Worm (Caenorhabditis elegans) whole organism, L1 larva: ENCODE measurements around the gene ifas-1.

Source experiments
- C04F5.9 ChIP-seq: sonication (generic microtip); optimal IDR thresholded peaks from 2 replicates; lab custom pipeline; 2016; ENCODE audit warnings: missing genetic modification characterization, missing compliant biosample characterization
- C34B4.2 ChIP-seq: sonication (generic microtip); optimal IDR thresholded peaks from 2 replicates; lab custom pipeline; 2017; ENCODE audit warnings: mild to moderate bottlenecking, missing genetic modification characterization, missing compliant biosample characterization
- F16B12.6 ChIP-seq: fragments of 150-350 bp; optimal IDR thresholded peaks from 2 replicates; lab custom pipeline; 2014; ENCODE audit warnings: missing biosample characterization, missing genetic modification characterization
- Y116A8C.19 ChIP-seq: sonication (generic microtip); optimal IDR thresholded peaks from 2 replicates; lab custom pipeline; 2016; ENCODE audit warnings: missing compliant biosample characterization, missing genetic modification characterization, borderline replicate concordance
- aha-1 ChIP-seq: fragments of 150-350 bp; optimal IDR thresholded peaks from 2 replicates; lab custom pipeline; 2014; ENCODE audit warnings: missing biosample characterization, missing genetic modification characterization
- ceh-63 ChIP-seq: fragments of 200-800 bp; sonication (Bioruptor generic); optimal IDR thresholded peaks from 2 replicates; lab custom pipeline; 2018; ENCODE audit warnings: mild to moderate bottlenecking, missing genetic modification characterization, missing compliant biosample characterization
- ceh-8 ChIP-seq: fragments of 200-800 bp; sonication (Bioruptor generic); optimal IDR thresholded peaks from 2 replicates; lab custom pipeline; 2018; ENCODE audit warnings: mild to moderate bottlenecking, missing genetic modification characterization, moderate library complexity, missing compliant biosample characterization
- ceh-88 ChIP-seq: fragments of 200-800 bp; sonication (Bioruptor generic); IDR thresholded peaks from 2 replicates; pipeline ENCODE4 v1.3.6; 2022; ENCODE audit warnings: missing genetic modification characterization, missing compliant biosample characterization
- dsc-1 ChIP-seq: sonication (generic microtip); optimal IDR thresholded peaks from 2 replicates; lab custom pipeline; 2016; ENCODE audit warnings: mild to moderate bottlenecking, missing genetic modification characterization, missing compliant biosample characterization
- efl-1 ChIP-seq, 4 experiments: fragments of 150-350 bp; optimal IDR thresholded peaks in 3 of 4; peaks in 1 of 4; 1 replicate in 1 of 4; 2 replicates in 3 of 4; lab custom pipeline; 2014; ENCODE audit warnings: missing biosample characterization in 2 of 4, missing genetic modification characterization in 2 of 4, missing genetic modification reagents in 2 of 4
- egl-27 ChIP-seq, 2 experiments: fragments of 150-350 bp in 1 of 2; sonication (generic microtip); optimal IDR thresholded peaks; 3 replicates each; lab custom pipeline; 2017 to 2018; ENCODE audit warnings: missing biosample characterization in 2 of 2, missing genetic modification characterization in 2 of 2, missing genetic modification reagents in 2 of 2
- ets-5 ChIP-seq: fragments of 200-800 bp; sonication (Bioruptor generic); IDR thresholded peaks from 2 replicates; pipeline ENCODE4 v1.3.6; 2022; ENCODE audit warnings: missing genetic modification characterization, missing compliant biosample characterization
- fkh-10 ChIP-seq: sonication (generic microtip); optimal IDR thresholded peaks from 2 replicates; lab custom pipeline; 2017; ENCODE audit warnings: missing biosample characterization, missing genetic modification reagents, missing genetic modification characterization
- fkh-4 ChIP-seq: sonication (generic microtip); optimal IDR thresholded peaks from 2 replicates; lab custom pipeline; 2016; ENCODE audit warnings: missing compliant biosample characterization, missing genetic modification characterization, borderline replicate concordance
- fos-1 ChIP-seq: fragments of 150-350 bp; optimal IDR thresholded peaks from 2 replicates; lab custom pipeline; 2014; ENCODE audit warnings: missing biosample characterization, missing genetic modification characterization
- hpl-2 ChIP-seq: fragments of 150-350 bp; optimal IDR thresholded peaks from 2 replicates; lab custom pipeline; 2014; ENCODE audit warnings: missing biosample characterization, missing genetic modification reagents, missing genetic modification characterization
- isw-1 ChIP-seq: fragments of 200-800 bp; sonication (Bioruptor generic); IDR thresholded peaks from 2 replicates; pipeline ENCODE4 v1.3.6; 2022; ENCODE audit warnings: missing genetic modification characterization, missing compliant biosample characterization
- lin-14 ChIP-seq: fragments of 200-800 bp; sonication (Bioruptor generic); optimal IDR thresholded peaks from 2 replicates; lab custom pipeline; 2018; ENCODE audit warnings: mild to moderate bottlenecking, missing genetic modification characterization, moderate library complexity, missing compliant biosample characterization
- lin-15B ChIP-seq: fragments of 150-350 bp; sonication (generic microtip); optimal IDR thresholded peaks from 3 replicates; lab custom pipeline; 2014; ENCODE audit warnings: missing biosample characterization, missing genetic modification characterization
- lin-39 ChIP-seq: fragments of 150-350 bp; optimal IDR thresholded peaks from 2 replicates; lab custom pipeline; 2014; ENCODE audit warnings: missing biosample characterization, missing genetic modification reagents, missing genetic modification characterization
- lir-3 ChIP-seq: sonication (generic microtip); optimal IDR thresholded peaks from 2 replicates; lab custom pipeline; 2016; ENCODE audit warnings: mild to moderate bottlenecking, missing genetic modification characterization, moderate library complexity, missing compliant biosample characterization; ENCODE audit not compliant: poor library complexity
- lsy-2 ChIP-seq, 2 experiments: fragments of 150-350 bp; optimal IDR thresholded peaks; 2 replicates each; lab custom pipeline; 2014; ENCODE audit warnings: missing biosample characterization in 2 of 2, missing genetic modification characterization in 2 of 2
- mab-9 ChIP-seq: fragments of 200-800 bp; sonication (Bioruptor generic); IDR thresholded peaks from 2 replicates; pipeline ENCODE4 v1.3.6; 2022; ENCODE audit warnings: missing genetic modification reagents, missing genetic modification characterization, missing compliant biosample characterization
- mdl-1 ChIP-seq, 2 experiments: fragments of 150-350 bp; optimal IDR thresholded peaks; 2 replicates each; lab custom pipeline; 2014 to 2017; ENCODE audit warnings: missing biosample characterization in 2 of 2, missing genetic modification characterization in 2 of 2, inconsistent platforms in 1 of 2
- nhr-12 ChIP-seq: sonication (generic microtip); optimal IDR thresholded peaks from 2 replicates; lab custom pipeline; 2017; ENCODE audit warnings: missing biosample characterization, missing genetic modification characterization
- nhr-20 ChIP-seq: sonication (generic microtip); optimal IDR thresholded peaks from 2 replicates; lab custom pipeline; 2016; ENCODE audit warnings: mild to moderate bottlenecking, missing genetic modification characterization, missing compliant biosample characterization
- nhr-237 ChIP-seq: fragments of 150-350 bp; optimal IDR thresholded peaks from 2 replicates; lab custom pipeline; 2014; ENCODE audit warnings: missing biosample characterization, missing genetic modification characterization
- nhr-47 ChIP-seq: sonication (generic microtip); optimal IDR thresholded peaks from 2 replicates; lab custom pipeline; 2016; ENCODE audit warnings: mild to moderate bottlenecking, missing genetic modification characterization, moderate library complexity, missing compliant biosample characterization
- nhr-71 ChIP-seq: sonication (generic microtip); optimal IDR thresholded peaks from 2 replicates; lab custom pipeline; 2016; ENCODE audit warnings: mild to moderate bottlenecking, missing genetic modification characterization, moderate library complexity, missing compliant biosample characterization
- nhr-76 ChIP-seq: sonication (generic microtip); optimal IDR thresholded peaks from 2 replicates; lab custom pipeline; 2017; ENCODE audit warnings: missing biosample characterization, missing genetic modification characterization
- nhr-84 ChIP-seq: sonication (generic microtip); optimal IDR thresholded peaks from 2 replicates; lab custom pipeline; 2017; ENCODE audit warnings: missing biosample characterization, missing genetic modification characterization
- pax-3 ChIP-seq: fragments of 200-800 bp; sonication (Bioruptor generic); optimal IDR thresholded peaks from 2 replicates; lab custom pipeline; 2018; ENCODE audit warnings: mild to moderate bottlenecking, missing genetic modification characterization, moderate library complexity, missing compliant biosample characterization
- pqm-1 ChIP-seq: sonication (generic microtip); optimal IDR thresholded peaks from 3 replicates; lab custom pipeline; 2017; ENCODE audit warnings: missing biosample characterization, missing genetic modification characterization
- snpc-4 ChIP-seq: fragments of 150-350 bp; optimal IDR thresholded peaks from 2 replicates; lab custom pipeline; 2014; ENCODE audit warnings: missing biosample characterization, missing genetic modification characterization
- sptf-1 ChIP-seq: fragments of 150-350 bp; optimal IDR thresholded peaks from 2 replicates; lab custom pipeline; 2014; ENCODE audit warnings: missing biosample characterization, missing genetic modification characterization
- sup-37 ChIP-seq: fragments of 200-800 bp; sonication (Bioruptor generic); optimal IDR thresholded peaks from 2 replicates; lab custom pipeline; 2018; ENCODE audit warnings: mild to moderate bottlenecking, missing genetic modification characterization, missing compliant biosample characterization
- swsn-7 ChIP-seq: sonication (generic microtip); optimal IDR thresholded peaks from 2 replicates; lab custom pipeline; 2016; ENCODE audit warnings: missing genetic modification characterization, missing compliant biosample characterization
- tlp-1 ChIP-seq: fragments of 150-350 bp; optimal IDR thresholded peaks from 2 replicates; lab custom pipeline; 2014; ENCODE audit warnings: missing biosample characterization, missing genetic modification characterization
- unc-30 ChIP-seq: sonication (generic microtip); optimal IDR thresholded peaks from 2 replicates; lab custom pipeline; 2017; ENCODE audit warnings: missing biosample characterization, missing genetic modification characterization
- unc-62 ChIP-seq: fragments of 150-350 bp; optimal IDR thresholded peaks from 2 replicates; lab custom pipeline; 2014; ENCODE audit warnings: missing biosample characterization, missing genetic modification reagents, missing genetic modification characterization
- vab-15 ChIP-seq: sonication (generic microtip); optimal IDR thresholded peaks from 2 replicates; lab custom pipeline; 2017; ENCODE audit warnings: missing genotype, mild to moderate bottlenecking, missing genetic modification characterization, missing compliant biosample characterization

Gene ifas-1

DNA sequence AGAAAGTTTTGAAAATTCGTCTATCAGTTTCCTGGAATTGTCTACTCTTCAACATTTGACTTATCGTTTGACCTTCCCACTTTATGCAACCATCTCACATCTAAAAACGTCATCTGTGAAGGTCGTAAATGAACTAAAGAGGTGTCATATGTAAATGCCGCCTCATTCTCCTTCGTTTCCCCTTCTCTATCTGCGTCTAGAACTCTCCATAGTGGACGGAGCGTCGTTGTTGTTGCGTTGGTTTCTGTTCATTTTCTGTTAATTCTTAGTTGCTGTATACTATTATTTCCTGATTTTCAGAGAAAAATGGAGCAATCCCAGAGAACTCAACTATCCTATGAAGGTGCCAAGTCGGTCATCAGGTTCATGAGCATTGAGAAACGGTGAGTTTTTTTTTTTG lies 28.4 kb upstream of the ifas-1 start, which contains the start of gene fbxc-52:
TSS of gene fbxc-52 (plus strand) at position 301 of the 400 bp plus-strand sequence.
- TF ChIP-seq vab-15 (tag; lab: Kevin White, UChicago) (no peak), nhr-71 (no peak), pax-3 (tag; lab: Kevin White, UChicago) (no peak), C04F5.9 (tag; lab: Kevin White, UChicago) (no peak), nhr-12 (tag; lab: Kevin White, UChicago) (no peak), C34B4.2 (tag; lab: Kevin White, UChicago) (no peak), mdl-1 (tag; optimal IDR thresholded peaks at IDR 0.05; lab: Kevin White, UChicago) (no peak), dsc-1 (tag; lab: Kevin White, UChicago) (no peak), sptf-1 (tag; lab: Kevin White, UChicago) (no peak), snpc-4 (tag; lab: Kevin White, UChicago) (no peak), Y116A8C.19 (tag; lab: Kevin White, UChicago) (no peak), fkh-4 (tag; lab: Kevin White, UChicago) (no peak), swsn-7 (no peak), nhr-84 (tag; lab: Kevin White, UChicago) (no peak), fkh-10 (GFP tag; lab: Kevin White, UChicago) (no peak)

DNA sequence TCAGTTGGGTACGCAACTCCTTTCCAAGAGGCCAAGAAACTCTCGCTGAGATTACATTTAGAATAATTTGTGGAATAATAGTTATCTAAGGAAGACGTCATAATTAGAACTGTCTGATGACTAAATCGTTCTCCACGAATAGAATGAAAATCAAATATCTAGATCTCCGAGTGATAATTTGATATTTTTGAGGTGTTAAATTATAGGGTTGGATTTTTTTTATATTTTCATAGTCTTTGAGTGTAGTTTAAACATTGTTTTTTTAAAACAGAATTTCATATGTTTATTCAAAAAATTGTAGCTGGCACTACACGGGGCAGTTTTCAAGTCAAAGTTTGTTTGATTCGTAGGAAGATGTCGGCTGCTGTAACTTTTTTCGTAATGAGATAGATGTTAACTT lies 27.9 kb upstream of the ifas-1 start, which contains the start of gene srh-99:
TSS of gene srh-99 (minus strand) at position 101 of the 400 bp plus-strand sequence.
- TF ChIP-seq nhr-20 (tag; lab: Kevin White, UChicago) (no peak), F16B12.6 (tag; lab: Kevin White, UChicago) (no peak), lin-15B (tag; lab: Kevin White, UChicago) (no peak), unc-62 (GFP tag; lab: Kevin White, UChicago) (no peak), tlp-1 (tag; lab: Kevin White, UChicago) (no peak), ceh-63 (GFP tag; lab: Kevin White, UChicago) (no peak), fkh-10 (GFP tag; lab: Kevin White, UChicago) (no peak), hpl-2 (no peak), nhr-237 (tag; lab: Kevin White, UChicago) (no peak), pax-3 (tag; lab: Kevin White, UChicago) (no peak), mdl-1 (tag; optimal IDR thresholded peaks at IDR 0.05; lab: Kevin White, UChicago) (no peak), nhr-76 (no peak), mab-9 (GFP tag; lab: Robert Waterston, UW) (no peak), ets-5 (no peak), fos-1 (tag; lab: Kevin White, UChicago) (no peak), unc-30 (no peak), isw-1 (GFP tag; lab: Robert Waterston, UW) (no peak)

DNA sequence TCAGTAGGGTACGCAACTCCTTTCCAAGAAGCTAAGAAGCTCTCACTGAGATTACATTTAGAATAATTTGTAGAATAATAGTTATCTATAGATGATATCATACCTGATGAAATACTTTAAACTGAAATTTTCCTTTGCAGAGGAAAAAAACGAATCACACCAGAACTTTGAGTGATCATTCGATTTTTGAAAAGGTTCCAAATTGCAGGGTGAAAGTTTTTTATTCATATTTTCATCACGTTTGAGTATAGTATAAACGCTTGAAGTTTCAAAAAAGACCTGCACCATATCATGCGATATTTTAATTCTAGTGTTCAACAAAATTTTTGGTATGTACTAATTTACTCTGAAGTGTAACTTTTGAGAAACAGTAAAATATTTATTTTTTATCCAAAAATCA lies 26.1 kb upstream of the ifas-1 start, which contains the start of gene srh-100:
TSS of gene srh-100 (minus strand) at position 101 of the 400 bp plus-strand sequence.
- TF ChIP-seq lsy-2 (tag; optimal IDR thresholded peaks at IDR 0.05; lab: Kevin White, UChicago) (no peak), nhr-76 (no peak), nhr-20 (tag; lab: Kevin White, UChicago) (no peak), ceh-8 (no peak), pqm-1 (tag; lab: Kevin White, UChicago) (no peak), ets-5 (no peak), efl-1 (optimal IDR thresholded peaks at IDR 0.05; lab: Kevin White, UChicago) (no peak), efl-1 (GFP tag; optimal IDR thresholded peaks at IDR 0.05 in 1 of 2; lab: Kevin White, UChicago) (no peak), swsn-7 (no peak), sup-37 (GFP tag; lab: Kevin White, UChicago) (no peak), vab-15 (tag; lab: Kevin White, UChicago) (no peak), nhr-47 (tag; lab: Kevin White, UChicago) (no peak), nhr-12 (tag; lab: Kevin White, UChicago) (no peak), aha-1 (tag; lab: Kevin White, UChicago) (no peak), fos-1 (tag; lab: Kevin White, UChicago) (no peak), egl-27 (tag; optimal IDR thresholded peaks at IDR 0.05; lab: Kevin White, UChicago) (no peak), ceh-88 (GFP tag; lab: Robert Waterston, UW) (no peak), fkh-4 (tag; lab: Kevin White, UChicago) (no peak), lin-14 (GFP tag; lab: Kevin White, UChicago) (no peak), lin-39 (tag; lab: Kevin White, UChicago) (no peak), lir-3 (tag; lab: Kevin White, UChicago) (no peak)
